Worm (Caenorhabditis elegans): ENCODE data around the gene clec-27.

- no peak for TF ChIP-seq ztf-11 (tag; optimal IDR thresholded peaks at IDR 0.05)
- no peak for TF ChIP-seq ces-1 (GFP tag; optimal IDR thresholded peaks at IDR 0.05)
- TF ChIP-seq nhr-237 (tag; optimal IDR thresholded peaks at IDR 0.05), result no peak
- no peak for TF ChIP-seq nhr-12 (tag; optimal IDR thresholded peaks at IDR 0.05)
- TF ChIP-seq nhr-76 (tag; optimal IDR thresholded peaks at IDR 0.05), result no peak
- no peak for TF ChIP-seq elt-3 (tag; optimal IDR thresholded peaks at IDR 0.05)
- TF ChIP-seq blmp-1 (tag; optimal IDR thresholded peaks at IDR 0.05), result no peak
Measured at ce11 chrV:16882260-16882918, 28.0 kb downstream of the clec-27 start, which contains the start of the genes F09C6.11 and F09C6.12.

All from whole organism, mixed stage, embryonic.